Fruit fly (Drosophila melanogaster) whole organism, pupa: ENCODE measurements around the gene CG15332.

ENCODE experiments used
- CG12605 ChIP-seq: fragments of 200-800 bp; sonication (Bioruptor generic); IDR thresholded peaks from 2 replicates; pipeline ENCODE4 v1.3.6; 2022; ENCODE audit warnings: missing biosample characterization, missing genetic modification characterization
- CG13204 ChIP-seq: fragments of 200-800 bp; sonication (Bioruptor generic); optimal IDR thresholded peaks from 2 replicates; lab custom pipeline; 2018; ENCODE audit warnings: missing biosample characterization, mild to moderate bottlenecking, missing genetic modification characterization, moderate library complexity
- CG14655 ChIP-seq: fragments of 200-800 bp; sonication (Bioruptor generic); optimal IDR thresholded peaks from 3 replicates; lab custom pipeline; 2017; ENCODE audit warnings: mild to moderate bottlenecking, missing biosample characterization, missing genetic modification reagents, missing genetic modification characterization
- CG17806 ChIP-seq: fragments of 200-800 bp; sonication (Bioruptor generic); optimal IDR thresholded peaks from 2 replicates; lab custom pipeline; 2018; ENCODE audit warnings: missing biosample characterization, mild to moderate bottlenecking, missing genetic modification characterization, moderate library complexity
- CG32121 ChIP-seq: fragments of 200-800 bp; sonication (Bioruptor generic); IDR thresholded peaks from 2 replicates; pipeline ENCODE4 v1.3.6; 2022; ENCODE audit warnings: missing biosample characterization, missing genetic modification characterization
- CG34367 ChIP-seq: fragments of 200-800 bp; sonication (Bioruptor generic); optimal IDR thresholded peaks from 2 replicates; lab custom pipeline; 2018; ENCODE audit warnings: missing biosample characterization, mild to moderate bottlenecking, missing genetic modification characterization
- CG4496 ChIP-seq: fragments of 200-800 bp; sonication (Bioruptor generic); IDR thresholded peaks from 3 replicates; pipeline ENCODE4 v1.3.6; 2022; ENCODE audit warnings: missing biosample characterization, missing genetic modification characterization
- CG8301 ChIP-seq: fragments of 200-800 bp; sonication (Bioruptor generic); optimal IDR thresholded peaks from 2 replicates; lab custom pipeline; 2018; ENCODE audit warnings: missing biosample characterization, mild to moderate bottlenecking, missing genetic modification characterization
- CG9948 ChIP-seq: fragments of 200-800 bp; sonication (Bioruptor generic); optimal IDR thresholded peaks from 2 replicates; lab custom pipeline; 2018; ENCODE audit warnings: missing biosample characterization, mild to moderate bottlenecking, missing genetic modification characterization, moderate library complexity
- D1 ChIP-seq: fragments of 200-800 bp; sonication (Bioruptor generic); optimal IDR thresholded peaks from 2 replicates; lab custom pipeline; 2018; ENCODE audit warnings: missing biosample characterization, mild to moderate bottlenecking, missing genetic modification characterization, moderate library complexity
- EcR ChIP-seq: fragments of 200-800 bp; sonication (Bioruptor generic); optimal IDR thresholded peaks from 3 replicates; lab custom pipeline; 2019; ENCODE audit warnings: missing biosample characterization, missing genetic modification characterization, mild to moderate bottlenecking, moderate library complexity, missing genetic modification reagents
- Ets98B ChIP-seq: fragments of 200-800 bp; sonication (Bioruptor generic); IDR thresholded peaks from 2 replicates; pipeline ENCODE4 v1.3.6; 2022; ENCODE audit warnings: missing biosample characterization, missing genetic modification characterization
- Pif1B ChIP-seq: fragments of 200-800 bp; sonication (Bioruptor generic); optimal IDR thresholded peaks from 3 replicates; lab custom pipeline; 2016; ENCODE audit warnings: missing biosample characterization, missing genetic modification characterization
- gl ChIP-seq: fragments of 200-800 bp; sonication (Bioruptor generic); optimal IDR thresholded peaks from 2 replicates; lab custom pipeline; 2018; ENCODE audit warnings: missing biosample characterization, mild to moderate bottlenecking, missing genetic modification characterization

- TF ChIP-seq EcR (peak; percentile 91), CG4496 (GFP tag; lab: Robert Waterston, UW) (no peak; the same call in 1 of the 3 replicates), D1 (tag; lab: Kevin White, UChicago) (no peak), Pif1B (GFP tag; lab: Kevin White, UChicago) (peak; percentile 65), CG9948 (tag; lab: Kevin White, UChicago) (peak; percentile 75), CG17806 (peak; percentile 54), gl (tag; lab: Kevin White, UChicago) (no peak), CG14655 (GFP tag; lab: Kevin White, UChicago) (peak; percentile 90), CG13204 (GFP tag; lab: Kevin White, UChicago) (no peak), CG8301 (tag; lab: Kevin White, UChicago) (peak; percentile 84), CG32121 (GFP tag; lab: Robert Waterston, UW) (peak; percentile 82), CG12605 (GFP tag; lab: Robert Waterston, UW) (no peak; the same call in 1 of the 2 replicates), Ets98B (GFP tag; lab: Robert Waterston, UW) (peak; percentile 55; the same call in 1 of the 2 replicates), CG34367 (tag; lab: Kevin White, UChicago) (peak; percentile 64)
These were observed 18.0 kb downstream of the CG15332 start for dm6 chrX:7937588-7938481.
